Fruit fly (Drosophila melanogaster): Measurements from ENCODE around the gene Traf6.

Traf6 gene

DNA sequence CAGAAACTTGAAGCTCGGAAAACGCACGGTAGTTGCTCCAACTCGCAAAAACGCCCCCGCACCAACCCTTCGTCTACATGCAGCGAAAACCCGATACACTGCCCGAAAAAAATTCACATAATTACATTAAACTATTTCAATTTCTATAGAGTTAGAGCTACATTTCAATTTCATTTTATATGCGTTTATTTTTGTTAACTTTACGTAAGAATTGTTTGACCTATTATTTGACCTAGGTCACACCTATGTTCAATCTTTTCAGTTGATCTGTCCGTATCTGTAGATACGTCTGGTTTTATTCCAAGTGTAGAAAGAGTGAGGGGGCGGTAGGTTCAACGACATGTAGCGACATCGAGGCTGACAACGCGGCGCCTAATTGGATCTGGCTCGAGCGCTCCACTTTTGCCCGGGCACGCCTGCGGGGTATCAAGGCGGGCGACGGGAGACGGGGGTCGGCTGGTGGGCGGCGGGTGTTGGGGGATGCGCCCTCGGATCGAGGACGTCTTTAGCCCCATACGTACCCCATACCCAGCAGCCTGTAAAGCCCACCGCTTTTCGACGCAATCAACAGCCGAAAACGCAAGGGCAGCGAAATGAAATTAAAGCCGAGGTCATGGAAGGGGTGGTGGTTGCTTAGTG, 45.7 kb upstream of the Traf6 start (continued):
- no peak for TF ChIP-seq Atf-2 (GFP tag; optimal IDR thresholded peaks at IDR 0.05)
- TF ChIP-seq CG13296 (GFP tag; optimal IDR thresholded peaks at IDR 0.05) = no peak
- no peak for TF ChIP-seq Lhr (GFP tag; optimal IDR thresholded peaks at IDR 0.05)
- TF ChIP-seq CG16813 (GFP tag; IDR thresholded peaks at IDR 0.05; ENCODE audit: partially characterized antibody) = no peak
- TF ChIP-seq fu2 (GFP tag; optimal IDR thresholded peaks at IDR 0.05) = no peak
- TF ChIP-seq Hmr (GFP tag; optimal IDR thresholded peaks at IDR 0.05) = peak; percentile 34
- no peak for TF ChIP-seq Jarid2 (GFP tag; optimal IDR thresholded peaks at IDR 0.05)
- no peak for TF ChIP-seq hkb (optimal IDR thresholded peaks at IDR 0.05)
- peak; percentile 50; the same call in 1 of the 2 replicates for TF ChIP-seq hkb (GFP tag; IDR thresholded peaks at IDR 0.05)
- TF ChIP-seq Hsf (GFP tag; optimal IDR thresholded peaks at IDR 0.05) = peak; percentile 10
- TF ChIP-seq CG9932 (GFP tag; IDR thresholded peaks at IDR 0.05) = no peak
- TF ChIP-seq mam (GFP tag; optimal IDR thresholded peaks at IDR 0.05) = no peak
- peak; percentile 28 for TF ChIP-seq CG12391 (tag; optimal IDR thresholded peaks at IDR 0.05)
- 0 out of 3 replicates have a peak, but pooled peaks have one; percentile 23 for TF ChIP-seq sr (GFP tag; IDR thresholded peaks at IDR 0.05)
- TF ChIP-seq HHEX (GFP tag; optimal IDR thresholded peaks at IDR 0.05) = no peak
- TF ChIP-seq CG1024 (GFP tag; IDR thresholded peaks at IDR 0.05) = no peak
- no peak for TF ChIP-seq sna (GFP tag; IDR thresholded peaks at IDR 0.05; ENCODE audit: partially characterized antibody)
- no peak for TF ChIP-seq CG18619 (GFP tag; optimal IDR thresholded peaks at IDR 0.05)
- no peak for TF ChIP-seq CG15073 (GFP tag; optimal IDR thresholded peaks at IDR 0.05)
- TF ChIP-seq pita (GFP tag; optimal IDR thresholded peaks at IDR 0.05) = no peak
- TF ChIP-seq C15 (GFP tag; IDR thresholded peaks at IDR 0.05) = no peak
- TF ChIP-seq aop (GFP tag; IDR thresholded peaks at IDR 0.05) = no peak
- TF ChIP-seq BtbVII (GFP tag; optimal IDR thresholded peaks at IDR 0.05) = no peak
- no peak for TF ChIP-seq prd (optimal IDR thresholded peaks at IDR 0.05)
- TF ChIP-seq prd (GFP tag; IDR thresholded peaks at IDR 0.05) = peak; percentile 29; the same call in 1 of the 3 replicates
- no peak for TF ChIP-seq CG6791 (GFP tag; IDR thresholded peaks at IDR 0.05; ENCODE audit: partially characterized antibody)
- no peak for TF ChIP-seq CG9609 (GFP tag; optimal IDR thresholded peaks at IDR 0.05)
- TF ChIP-seq cg (GFP tag; optimal IDR thresholded peaks at IDR 0.05) = no peak
- no peak for TF ChIP-seq CG7745 (tag; optimal IDR thresholded peaks at IDR 0.05)
- TF ChIP-seq CG18262 (tag; optimal IDR thresholded peaks at IDR 0.05) = no peak
- no peak for TF ChIP-seq CG9437 (GFP tag; optimal IDR thresholded peaks at IDR 0.05)
- TF ChIP-seq emc (GFP tag; optimal IDR thresholded peaks at IDR 0.05) = no peak
- no peak for TF ChIP-seq Hand (GFP tag; optimal IDR thresholded peaks at IDR 0.05)
- no peak for TF ChIP-seq toy (GFP tag; IDR thresholded peaks at IDR 0.05)
- no peak for TF ChIP-seq Atf6 (GFP tag; IDR thresholded peaks at IDR 0.05)
- no peak for TF ChIP-seq en (GFP tag; optimal IDR thresholded peaks at IDR 0.05)
- 0 out of 2 replicates have a peak, but pooled peaks have one; percentile 16 for TF ChIP-seq CG32772 (GFP tag; IDR thresholded peaks at IDR 0.05)
- TF ChIP-seq Blimp-1 (GFP tag; optimal IDR thresholded peaks at IDR 0.05) = peak; percentile 29
- TF ChIP-seq Oli (tag; optimal IDR thresholded peaks at IDR 0.05) = peak; percentile 37
- no peak for TF ChIP-seq CG12744 (GFP tag; optimal IDR thresholded peaks at IDR 0.05)
- TF ChIP-seq hbn (GFP tag; IDR thresholded peaks at IDR 0.05; ENCODE audit: partially characterized antibody) = no peak
- no peak for TF ChIP-seq Mes4 (GFP tag; optimal IDR thresholded peaks at IDR 0.05)
- no peak for TF ChIP-seq nmo (GFP tag; optimal IDR thresholded peaks at IDR 0.05)
- peak; percentile 15 for TF ChIP-seq CG2712 (tag; optimal IDR thresholded peaks at IDR 0.05)
- TF ChIP-seq Scr (GFP tag; IDR thresholded peaks at IDR 0.05; ENCODE audit: partially characterized antibody) = no peak
- peak; percentile 41 for TF ChIP-seq CG3281 (GFP tag; optimal IDR thresholded peaks at IDR 0.05)
- TF ChIP-seq CG10565 (GFP tag; optimal IDR thresholded peaks at IDR 0.05) = no peak
- peak; percentile 62; the same call in 1 of the 2 replicates for TF ChIP-seq crol (GFP tag; IDR thresholded peaks at IDR 0.05)
- no peak for TF ChIP-seq bbx (GFP tag; IDR thresholded peaks at IDR 0.05; ENCODE audit: partially characterized antibody)
- TF ChIP-seq ara (GFP tag; IDR thresholded peaks at IDR 0.05) = no peak

Measured in whole organism, embryonic.